Fruit fly (Drosophila melanogaster): ENCODE measurements around the gene glec.

glec gene

dm6 chr3R:21864992-21865391 lies 8.9 kb upstream of the glec start, which contains the start of gene lsn (continued):
- TF ChIP-seq CG30403 (GFP tag; optimal IDR thresholded peaks at IDR 0.05): no peak
- peak; percentile 84 for TF ChIP-seq E2f2 (GFP tag; IDR thresholded peaks at IDR 0.05)
- peak; percentile 100 for TF ChIP-seq CG9437 (GFP tag; optimal IDR thresholded peaks at IDR 0.05)
- peak; percentile 51 for TF ChIP-seq caup (GFP tag; optimal IDR thresholded peaks at IDR 0.05; ENCODE audit: severe bottlenecking)
- TF ChIP-seq tna (GFP tag; IDR thresholded peaks at IDR 0.05; ENCODE audit: partially characterized antibody): no peak
- no peak for TF ChIP-seq vnd (GFP tag; IDR thresholded peaks at IDR 0.05; ENCODE audit: partially characterized antibody)
- TF ChIP-seq CG15479 (GFP tag; optimal IDR thresholded peaks at IDR 0.05): no peak
- TF ChIP-seq ewg (GFP tag; optimal IDR thresholded peaks at IDR 0.05): peak; percentile 22

dm6 chr3R:21864484-21864883 lies 8.4 kb upstream of the glec start:
- peak; percentile 26 for TF ChIP-seq sens (GFP tag)
- TF ChIP-seq CG2199 (GFP tag; IDR thresholded peaks at IDR 0.05): peak; percentile 71; the same call in 1 of the 3 replicates
- peak in 1 of 2 experiments; percentile 34 for TF ChIP-seq eve (GFP tag; optimal IDR thresholded peaks at IDR 0.05)
- no peak for TF ChIP-seq Lpt (GFP tag; optimal IDR thresholded peaks at IDR 0.05)
- no peak for TF ChIP-seq ATbp (GFP tag; optimal IDR thresholded peaks at IDR 0.05)
- peak; percentile 49 for TF ChIP-seq Med (GFP tag)
- TF ChIP-seq gcm (GFP tag; optimal IDR thresholded peaks at IDR 0.05): peak; percentile 78

- no peak for TF ChIP-seq CG34376 (GFP tag; optimal IDR thresholded peaks at IDR 0.05)
- TF ChIP-seq cas (GFP tag; IDR thresholded peaks at IDR 0.05): no peak
- TF ChIP-seq Dek (tag; optimal IDR thresholded peaks at IDR 0.05): no peak
- no peak for TF ChIP-seq CG14965 (GFP tag; optimal IDR thresholded peaks at IDR 0.05; ENCODE audit: borderline replicate concordance)
- no peak for TF ChIP-seq salm (tag; optimal IDR thresholded peaks at IDR 0.05)
- TF ChIP-seq dmrt99B (tag; optimal IDR thresholded peaks at IDR 0.05): peak; percentile 51
- TF ChIP-seq lola (GFP tag; optimal IDR thresholded peaks at IDR 0.05): no peak
- TF ChIP-seq crc (GFP tag; optimal IDR thresholded peaks at IDR 0.05): no peak
- TF ChIP-seq CG31388 (GFP tag; optimal IDR thresholded peaks at IDR 0.05): no peak
- no peak for TF ChIP-seq Ptx1 (GFP tag; IDR thresholded peaks at IDR 0.05)
- no peak for TF ChIP-seq CG7372 (GFP tag; IDR thresholded peaks at IDR 0.05)
- peak; percentile 20 for TF ChIP-seq CG10209 (GFP tag; optimal IDR thresholded peaks at IDR 0.05)
- TF ChIP-seq row (GFP tag; IDR thresholded peaks at IDR 0.05): peak; percentile 43
- TF ChIP-seq pfk (GFP tag; optimal IDR thresholded peaks at IDR 0.05): no peak
- no peak for TF ChIP-seq maf-S (GFP tag; optimal IDR thresholded peaks at IDR 0.05)
- no peak for TF ChIP-seq CG18011 (GFP tag; optimal IDR thresholded peaks at IDR 0.05)
- TF ChIP-seq lilli (GFP tag; optimal IDR thresholded peaks at IDR 0.05): no peak
- peak; percentile 20 for TF ChIP-seq CG7839 (tag; optimal IDR thresholded peaks at IDR 0.05)
- TF ChIP-seq Fer3 (tag; optimal IDR thresholded peaks at IDR 0.05): peak; percentile 17
- no peak for TF ChIP-seq en (GFP tag; optimal IDR thresholded peaks at IDR 0.05)
- no peak for TF ChIP-seq CG10565 (GFP tag; optimal IDR thresholded peaks at IDR 0.05)
- peak; percentile 21 for TF ChIP-seq CG2712 (tag; optimal IDR thresholded peaks at IDR 0.05)
- no peak for TF ChIP-seq CG1792 (GFP tag; optimal IDR thresholded peaks at IDR 0.05)
- no peak for TF ChIP-seq seq (GFP tag; IDR thresholded peaks at IDR 0.05)
- TF ChIP-seq CG2202 (tag; optimal IDR thresholded peaks at IDR 0.05): no peak
- peak; percentile 8; the same call in 1 of the 2 replicates for TF ChIP-seq ap (GFP tag; IDR thresholded peaks at IDR 0.05)
- TF ChIP-seq nau (GFP tag; optimal IDR thresholded peaks at IDR 0.05): no peak
- TF ChIP-seq trh (GFP tag; optimal IDR thresholded peaks at IDR 0.05): no peak
- no peak for TF ChIP-seq CG6683 (GFP tag; optimal IDR thresholded peaks at IDR 0.05)
- TF ChIP-seq CG33557 (GFP tag; optimal IDR thresholded peaks at IDR 0.05): no peak
- TF ChIP-seq TFAM (GFP tag; optimal IDR thresholded peaks at IDR 0.05): no peak
- TF ChIP-seq CG34422 (GFP tag; IDR thresholded peaks at IDR 0.05): no peak
These were observed 7.8 kb upstream of the glec start for dm6 chr3R:21863817-21864384.
